Worm (Caenorhabditis elegans): ENCODE data around the gene F59E12.15.

Gene F59E12.15

ce11 chrII:5659675-5660074 is 31.5 kb upstream of the F59E12.15 start, which contains the start of gene fut-3:
TSS of gene fut-3 (minus strand) at chrII:5659775.
- TF ChIP-seq zim-3 (tag; optimal IDR thresholded peaks at IDR 0.05) (no peak), ceh-100 (GFP tag; IDR thresholded peaks at IDR 0.05) (no peak), nfyb-1 (GFP tag; IDR thresholded peaks at IDR 0.05) (0 out of 2 replicates have a peak, but pooled peaks have one; percentile 37), T07F8.4 (tag; optimal IDR thresholded peaks at IDR 0.05) (no peak)

ce11 chrII:5654215-5654614 is 26.0 kb upstream of the F59E12.15 start, which contains the start of gene F59E12.1:
TSS of gene F59E12.1 (plus strand) at chrII:5654515.
- TF ChIP-seq cebp-1 (GFP tag; IDR thresholded peaks at IDR 0.05) = no peak
- no peak for TF ChIP-seq cebp-1 (tag; optimal IDR thresholded peaks at IDR 0.05)
- TF ChIP-seq F23B12.7 (tag; optimal IDR thresholded peaks at IDR 0.05; ENCODE audit: insufficient read depth) = no peak
- TF ChIP-seq madf-3 (GFP tag; IDR thresholded peaks at IDR 0.05) = no peak
- TF ChIP-seq egl-44 (GFP tag; IDR thresholded peaks at IDR 0.05) = no peak
- TF ChIP-seq xnd-1 (tag; optimal IDR thresholded peaks at IDR 0.05) = no peak
- no peak for TF ChIP-seq sptf-2 (GFP tag; optimal IDR thresholded peaks at IDR 0.05)
- no peak for TF ChIP-seq chd-7 (tag; optimal IDR thresholded peaks at IDR 0.05)
- TF ChIP-seq C06A6.2 (GFP tag; conservative IDR thresholded peaks at IDR 0.05) = no peak
- TF ChIP-seq zim-3 (tag; optimal IDR thresholded peaks at IDR 0.05) = no peak
- no peak for TF ChIP-seq F52B5.7 (tag; optimal IDR thresholded peaks at IDR 0.05)
- no peak for TF ChIP-seq athp-1 (tag; optimal IDR thresholded peaks at IDR 0.05)
- TF ChIP-seq ztf-18 (tag; optimal IDR thresholded peaks at IDR 0.05) = no peak
- no peak for TF ChIP-seq zfh-2 (GFP tag; conservative IDR thresholded peaks at IDR 0.05)
- no peak for TF ChIP-seq F33H1.4 (GFP tag; IDR thresholded peaks at IDR 0.05)

ce11 chrII:5652334-5652733 is 24.2 kb upstream of the F59E12.15 start, which contains the start of gene bli-2:
TSS of gene bli-2 (minus strand) at chrII:5652434.
- TF ChIP-seq ekl-4 (GFP tag; IDR thresholded peaks at IDR 0.05) = no peak
- TF ChIP-seq zfh-2 (GFP tag; conservative IDR thresholded peaks at IDR 0.05) = no peak
- TF ChIP-seq ZK185.1 (tag; optimal IDR thresholded peaks at IDR 0.05; ENCODE audit: poor library complexity, severe bottlenecking) = no peak
- TF ChIP-seq hmg-1.2 (GFP tag; IDR thresholded peaks at IDR 0.05) = no peak
- no peak for TF ChIP-seq D2030.7 (GFP tag; IDR thresholded peaks at IDR 0.05)
- no peak for TF ChIP-seq B0261.1 (tag; optimal IDR thresholded peaks at IDR 0.05)
- no peak for TF ChIP-seq F55B11.4 (tag; optimal IDR thresholded peaks at IDR 0.05; ENCODE audit: borderline replicate concordance, insufficient read depth)
- TF ChIP-seq cebp-1 (GFP tag; IDR thresholded peaks at IDR 0.05) = no peak
- TF ChIP-seq cebp-1 (tag; optimal IDR thresholded peaks at IDR 0.05) = no peak
- TF ChIP-seq B0336.3 (GFP tag; IDR thresholded peaks at IDR 0.05) = no peak
- no peak for TF ChIP-seq snpc-4 (GFP tag; optimal IDR thresholded peaks at IDR 0.05)
- TF ChIP-seq snpc-4 (tag; optimal IDR thresholded peaks at IDR 0.05) = no peak
- no peak for TF ChIP-seq egl-18 (GFP tag; IDR thresholded peaks at IDR 0.05)
- no peak for TF ChIP-seq lag-1 (GFP tag; IDR thresholded peaks at IDR 0.05)
- no peak for TF ChIP-seq nhr-90 (tag; optimal IDR thresholded peaks at IDR 0.05)
- no peak for TF ChIP-seq ceh-100 (GFP tag; IDR thresholded peaks at IDR 0.05)

- TF ChIP-seq unc-62 (GFP tag; optimal IDR thresholded peaks at IDR 0.05) = no peak
- TF ChIP-seq zfh-2 (GFP tag; conservative IDR thresholded peaks at IDR 0.05) = peak; percentile 85
- TF ChIP-seq egrh-3 (GFP tag; IDR thresholded peaks at IDR 0.05) = peak; percentile 64; the same call in 1 of the 2 replicates
Observed at ce11 chrII:5651426-5651825, 23.2 kb upstream of the F59E12.15 start.
